Worm (Caenorhabditis elegans): ENCODE data around the gene Y66D12A.10.

ce11 chrIII:11558251-11558650 is 7.4 kb upstream of the Y66D12A.10 start:
- TF ChIP-seq F39B2.1 (GFP tag; IDR thresholded peaks at IDR 0.05) = no peak
- no peak for TF ChIP-seq lin-35 (GFP tag; optimal IDR thresholded peaks at IDR 0.05)
- TF ChIP-seq F52B5.7 (tag; optimal IDR thresholded peaks at IDR 0.05) = no peak
- no peak for TF ChIP-seq snpc-1.1 (tag; optimal IDR thresholded peaks at IDR 0.05; ENCODE audit: insufficient read depth)
- TF ChIP-seq unc-130 (GFP tag; optimal IDR thresholded peaks at IDR 0.05) = no peak
- TF ChIP-seq unc-62 (GFP tag; optimal IDR thresholded peaks at IDR 0.05) = no peak
- no peak for TF ChIP-seq let-526 (GFP tag; IDR thresholded peaks at IDR 0.05)

Measured in whole organism, young adult.